Worm (Caenorhabditis elegans) whole organism, L4 larva: ENCODE results near the gene fkh-4.

Source experiments
- D1046.2 ChIP-seq: fragments of 200-800 bp; sonication (Bioruptor generic); IDR thresholded peaks from 2 replicates; pipeline ENCODE4 v1.3.6; 2022; ENCODE audit warnings: missing genetic modification characterization, missing compliant biosample characterization
- F37D6.2 ChIP-seq: sonication (generic microtip); optimal IDR thresholded peaks from 2 replicates; lab custom pipeline; 2016; ENCODE audit warnings: mild to moderate bottlenecking, missing genetic modification characterization, missing compliant biosample characterization
- F44E2.7 ChIP-seq: fragments of 200-800 bp; sonication (Bioruptor generic); IDR thresholded peaks from 2 replicates; pipeline ENCODE4 v2.1.2; 2022; ENCODE audit warnings: missing genetic modification characterization, missing compliant biosample characterization
- F49E8.2 ChIP-seq: sonication (generic microtip); optimal IDR thresholded peaks from 2 replicates; lab custom pipeline; 2016; ENCODE audit warnings: missing compliant biosample characterization, mild to moderate bottlenecking, missing genetic modification characterization, borderline replicate concordance
- R02D3.7 ChIP-seq: fragments of 150-350 bp; sonication (generic microtip); optimal IDR thresholded peaks from 3 replicates; lab custom pipeline; 2014; ENCODE audit warnings: missing biosample characterization, missing genetic modification characterization
- T26A8.4 ChIP-seq: fragments of 200-800 bp; sonication (Bioruptor generic); IDR thresholded peaks from 2 replicates; pipeline ENCODE4 v1.3.6; 2022; ENCODE audit warnings: missing genetic modification characterization, missing compliant biosample characterization
- Y48G9A.11 ChIP-seq: fragments of 200-800 bp; sonication (Bioruptor generic); IDR thresholded peaks from 2 replicates; pipeline ENCODE4 v1.3.6; 2022; ENCODE audit warnings: missing genetic modification reagents, missing genetic modification characterization, missing compliant biosample characterization
- Y75B8A.6 ChIP-seq: fragments of 200-800 bp; sonication (Bioruptor generic); IDR thresholded peaks from 2 replicates; pipeline ENCODE4 v1.3.6; 2022; ENCODE audit warnings: missing genetic modification reagents, missing genetic modification characterization, missing compliant biosample characterization
- ZK546.5 ChIP-seq, 2 experiments: sonication (generic microtip); optimal IDR thresholded peaks; 2 replicates each; lab custom pipeline; 2017; ENCODE audit warnings: missing biosample characterization in 2 of 2, missing genetic modification characterization in 2 of 2
- aha-1 ChIP-seq: fragments of 150-350 bp; peaks from one replicate; lab custom pipeline; 2014; ENCODE audit warnings: missing biosample characterization, missing genetic modification characterization
- attf-4 ChIP-seq: sonication (generic microtip); optimal IDR thresholded peaks from 3 replicates; lab custom pipeline; 2017; ENCODE audit warnings: missing biosample characterization, missing genetic modification characterization
- ceh-20 ChIP-seq: fragments of 200-800 bp; sonication (Bioruptor generic); IDR thresholded peaks from 2 replicates; pipeline ENCODE4 v1.3.6; 2022; ENCODE audit warnings: missing genetic modification reagents, missing genetic modification characterization, missing compliant biosample characterization
- ceh-28 ChIP-seq: fragments of 150-350 bp; optimal IDR thresholded peaks from 2 replicates; lab custom pipeline; 2014; ENCODE audit warnings: missing biosample characterization, missing genetic modification reagents, missing genetic modification characterization
- ceh-44 ChIP-seq: fragments of 200-800 bp; sonication (Bioruptor generic); IDR thresholded peaks from 2 replicates; pipeline ENCODE4 v1.3.6; 2022; ENCODE audit warnings: missing genetic modification reagents, missing genetic modification characterization, missing compliant biosample characterization
- ceh-62 ChIP-seq: sonication (generic microtip); optimal IDR thresholded peaks from 2 replicates; lab custom pipeline; 2017; ENCODE audit warnings: missing biosample characterization, missing genetic modification characterization
- daf-12 ChIP-seq: fragments of 150-350 bp; optimal IDR thresholded peaks from 2 replicates; lab custom pipeline; 2014; ENCODE audit warnings: missing biosample characterization, missing genetic modification reagents, missing genetic modification characterization
- daf-19 ChIP-seq: fragments of 200-800 bp; sonication (Bioruptor generic); conservative IDR thresholded peaks from 2 replicates; pipeline ENCODE4 v1.3.6; 2022; ENCODE audit warnings: missing genetic modification characterization, missing compliant biosample characterization
- dmd-6 ChIP-seq: fragments of 200-800 bp; sonication (Bioruptor generic); IDR thresholded peaks from 2 replicates; pipeline ENCODE4 v1.3.6; 2022; ENCODE audit warnings: missing genetic modification reagents, missing genetic modification characterization, missing compliant biosample characterization
- dpl-1 ChIP-seq: fragments of 150-350 bp; optimal IDR thresholded peaks from 2 replicates; lab custom pipeline; 2014; ENCODE audit warnings: missing biosample characterization, missing genetic modification reagents, missing genetic modification characterization
- duxl-1 ChIP-seq: sonication (generic microtip); optimal IDR thresholded peaks from 2 replicates; lab custom pipeline; 2016; ENCODE audit warnings: mild to moderate bottlenecking, missing genetic modification characterization, moderate library complexity, missing compliant biosample characterization; ENCODE audit not compliant: poor library complexity
- dve-1 ChIP-seq: sonication (generic microtip); optimal IDR thresholded peaks from 2 replicates; lab custom pipeline; 2017; ENCODE audit warnings: antibody characterized with exemption, mild to moderate bottlenecking, missing genetic modification characterization, missing compliant biosample characterization; ENCODE audit not compliant: insufficient read depth
- egl-27 ChIP-seq: sonication (generic microtip); optimal IDR thresholded peaks from 3 replicates; lab custom pipeline; 2017; ENCODE audit warnings: missing biosample characterization, missing genetic modification reagents, missing genetic modification characterization
- fkh-10 ChIP-seq: fragments of 150-350 bp; optimal IDR thresholded peaks from 2 replicates; lab custom pipeline; 2014; ENCODE audit warnings: missing biosample characterization, missing genetic modification reagents, missing genetic modification characterization
- hlh-30 ChIP-seq: sonication (generic microtip); optimal IDR thresholded peaks from 2 replicates; lab custom pipeline; 2017; ENCODE audit warnings: antibody characterized with exemption, mild to moderate bottlenecking, missing genetic modification characterization, missing compliant biosample characterization; ENCODE audit not compliant: insufficient read depth
- hmg-1.1 ChIP-seq: fragments of 200-800 bp; sonication (Bioruptor generic); IDR thresholded peaks from 2 replicates; pipeline ENCODE4 v1.3.6; 2022; ENCODE audit warnings: missing genetic modification reagents, missing genetic modification characterization, missing compliant biosample characterization
- lim-7 ChIP-seq: fragments of 200-800 bp; sonication (Bioruptor generic); IDR thresholded peaks from 2 replicates; pipeline ENCODE4 v1.3.6; 2022; ENCODE audit warnings: missing genetic modification characterization, missing compliant biosample characterization
- lin-1 ChIP-seq: fragments of 200-800 bp; sonication (Bioruptor generic); IDR thresholded peaks from 2 replicates; pipeline ENCODE4 v1.3.6; 2022; ENCODE audit warnings: missing genetic modification reagents, missing genetic modification characterization, missing compliant biosample characterization
- lir-3 ChIP-seq: sonication (generic microtip); optimal IDR thresholded peaks from 2 replicates; lab custom pipeline; 2016; ENCODE audit warnings: mild to moderate bottlenecking, missing genetic modification characterization, missing compliant biosample characterization
- lsy-2 ChIP-seq, 2 experiments: fragments of 150-350 bp in 1 of 2; sonication (generic microtip) in 1 of 2; optimal IDR thresholded peaks; 2 replicates each; lab custom pipeline; 2014 to 2017; ENCODE audit warnings: missing biosample characterization in 2 of 2, missing genetic modification characterization in 2 of 2
- madf-5 ChIP-seq, 2 experiments: fragments of 200-800 bp; sonication (Bioruptor generic); IDR thresholded peaks; 2 replicates each; pipeline ENCODE4 v1.3.6; 2022; ENCODE audit warnings: missing compliant biosample characterization in 2 of 2, missing genetic modification characterization in 2 of 2
- mdl-1 ChIP-seq, 2 experiments: fragments of 150-350 bp in 1 of 2; sonication (generic microtip) in 1 of 2; optimal IDR thresholded peaks; 2 replicates each; lab custom pipeline; 2014 to 2017; ENCODE audit warnings: missing biosample characterization in 2 of 2, missing genetic modification characterization in 2 of 2
- mep-1 ChIP-seq: fragments of 150-350 bp; sonication (generic microtip); optimal IDR thresholded peaks from 3 replicates; lab custom pipeline; 2014; ENCODE audit warnings: missing biosample characterization, missing genetic modification characterization
- mes-2 ChIP-seq: sonication (generic microtip); optimal IDR thresholded peaks from 2 replicates; lab custom pipeline; 2016; ENCODE audit warnings: missing genotype, mild to moderate bottlenecking, missing genetic modification characterization, missing compliant biosample characterization; ENCODE audit not compliant: poor library complexity, severe bottlenecking
- mxl-3 ChIP-seq: fragments of 200-800 bp; sonication (Bioruptor generic); optimal IDR thresholded peaks from 2 replicates; lab custom pipeline; 2018; ENCODE audit warnings: mild to moderate bottlenecking, missing genetic modification characterization, missing compliant biosample characterization
- nhr-111 ChIP-seq: fragments of 200-800 bp; sonication (Bioruptor generic); optimal IDR thresholded peaks from 2 replicates; lab custom pipeline; 2018; ENCODE audit warnings: mild to moderate bottlenecking, missing genetic modification characterization, missing compliant biosample characterization
- nhr-237 ChIP-seq: sonication (generic microtip); optimal IDR thresholded peaks from 2 replicates; lab custom pipeline; 2017; ENCODE audit warnings: missing biosample characterization, missing genetic modification characterization
- nhr-25 ChIP-seq: sonication (generic microtip); optimal IDR thresholded peaks from 2 replicates; lab custom pipeline; 2017; ENCODE audit warnings: missing genetic modification characterization, mild to moderate bottlenecking, missing compliant biosample characterization, antibody characterized with exemption, moderate library complexity, borderline replicate concordance; ENCODE audit not compliant: insufficient read depth
- nhr-42 ChIP-seq: fragments of 200-800 bp; sonication (Bioruptor generic); IDR thresholded peaks from 2 replicates; pipeline ENCODE4 v1.3.6; 2022; ENCODE audit warnings: missing genetic modification characterization, missing compliant biosample characterization
- nhr-6 ChIP-seq: fragments of 150-350 bp; optimal IDR thresholded peaks from 2 replicates; lab custom pipeline; 2014; ENCODE audit warnings: missing biosample characterization, missing genetic modification characterization
- nhr-76 ChIP-seq: fragments of 150-350 bp; optimal IDR thresholded peaks from 2 replicates; lab custom pipeline; 2014; ENCODE audit warnings: missing biosample characterization, missing genetic modification characterization
- pha-4 ChIP-seq, 2 experiments: fragments of 150-350 bp in 1 of 2; fragments of 200-800 bp in 1 of 2; sonication (Bioruptor generic) in 1 of 2; IDR thresholded peaks in 1 of 2; optimal IDR thresholded peaks in 1 of 2; 2 replicates each; pipeline versions ENCODE4 v1.3.6 to Lab custom; 2014 to 2022; ENCODE audit warnings: missing genetic modification characterization in 2 of 2, missing genetic modification reagents in 2 of 2, missing biosample characterization in 1 of 2, missing compliant biosample characterization in 1 of 2
- rbr-2 ChIP-seq: sonication (generic microtip); optimal IDR thresholded peaks from 2 replicates; lab custom pipeline; 2016; ENCODE audit warnings: missing genotype, missing genetic modification characterization, missing compliant biosample characterization
- snpc-1.2 ChIP-seq: fragments of 200-800 bp; sonication (Bioruptor generic); IDR thresholded peaks from 2 replicates; pipeline ENCODE4 v1.3.6; 2022; ENCODE audit warnings: missing genetic modification reagents, missing genetic modification characterization, missing compliant biosample characterization
- snpc-4 ChIP-seq: fragments of 150-350 bp; optimal IDR thresholded peaks from 2 replicates; lab custom pipeline; 2014; ENCODE audit warnings: missing biosample characterization, missing genetic modification characterization
- spr-1 ChIP-seq: sonication (generic microtip); optimal IDR thresholded peaks from 2 replicates; lab custom pipeline; 2016; ENCODE audit warnings: mild to moderate bottlenecking, missing genetic modification characterization, missing compliant biosample characterization
- tra-1 ChIP-seq: fragments of 200-800 bp; sonication (Bioruptor generic); IDR thresholded peaks from 2 replicates; pipeline ENCODE4 v1.3.6; 2022; ENCODE audit warnings: missing genetic modification reagents, missing genetic modification characterization, missing compliant biosample characterization
- unc-130 ChIP-seq: sonication (generic microtip); optimal IDR thresholded peaks from 2 replicates; lab custom pipeline; 2016; ENCODE audit warnings: missing genetic modification reagents, missing genetic modification characterization, missing compliant biosample characterization
- unc-39 ChIP-seq: sonication (generic microtip); optimal IDR thresholded peaks from 2 replicates; lab custom pipeline; 2017; ENCODE audit warnings: missing biosample characterization, missing genetic modification characterization
- vab-7 ChIP-seq: fragments of 200-800 bp; sonication (Bioruptor generic); IDR thresholded peaks from 2 replicates; pipeline ENCODE4 v1.3.6; 2022; ENCODE audit warnings: missing genetic modification reagents, missing genetic modification characterization, missing compliant biosample characterization
- zip-2 ChIP-seq: fragments of 150-350 bp; optimal IDR thresholded peaks from 2 replicates; lab custom pipeline; 2014; ENCODE audit warnings: missing biosample characterization, missing genetic modification characterization

fkh-4 gene

ce11 chrX:13442446-13442845 lies 13.8 kb upstream of the fkh-4 start (continued):
- TF ChIP-seq hlh-30 (tag; lab: Kevin White, UChicago) (peak; percentile 70), daf-12 (tag; lab: Kevin White, UChicago) (no peak), Y75B8A.6 (GFP tag; lab: Robert Waterston, UW) (no peak), mes-2 (peak; percentile 79), zip-2 (tag; lab: Kevin White, UChicago) (peak; percentile 23), D1046.2 (0 out of 2 replicates have a peak, but pooled peaks have one; percentile 69), ZK546.5 (tag; optimal IDR thresholded peaks at IDR 0.05; lab: Kevin White, UChicago) (no peak), lsy-2 (tag; optimal IDR thresholded peaks at IDR 0.05; lab: Kevin White, UChicago) (no peak), Y48G9A.11 (GFP tag; lab: Robert Waterston, UW) (no peak), pha-4 (GFP tag; IDR thresholded peaks at IDR 0.05; lab: Robert Waterston, UW) (no peak), pha-4 (tag; optimal IDR thresholded peaks at IDR 0.05; lab: Kevin White, UChicago) (no peak), nhr-25 (tag; lab: Kevin White, UChicago) (no peak), mxl-3 (peak; percentile 38), lim-7 (GFP tag; lab: Robert Waterston, UW) (peak; percentile 63), unc-130 (no peak), vab-7 (GFP tag; lab: Robert Waterston, UW) (peak; percentile 77), aha-1 (no peak), nhr-111 (GFP tag; lab: Kevin White, UChicago) (no peak), fkh-10 (GFP tag; lab: Kevin White, UChicago) (peak; percentile 32), dve-1 (tag; lab: Kevin White, UChicago) (peak; percentile 38), rbr-2 (tag; lab: Kevin White, UChicago) (peak; percentile 74), lin-1 (GFP tag; lab: Robert Waterston, UW) (no peak), snpc-1.2 (GFP tag; lab: Robert Waterston, UW) (peak; percentile 81), ceh-20 (GFP tag; lab: Robert Waterston, UW) (peak; percentile 62; the same call in 1 of the 2 replicates), mdl-1 (tag; optimal IDR thresholded peaks at IDR 0.05; lab: Kevin White, UChicago) (peak in 1 of 2 experiments; percentile 29), R02D3.7 (tag; lab: Kevin White, UChicago) (no peak), madf-5 (GFP tag; IDR thresholded peaks at IDR 0.05; lab: Robert Waterston, UW) (0 out of 4 replicates have a peak, but pooled peaks of 1 of the 2 experiments have one; percentile 39), daf-19 (GFP tag; lab: Robert Waterston, UW) (no peak), F49E8.2 (tag; lab: Kevin White, UChicago) (no peak), ceh-62 (tag; lab: Kevin White, UChicago) (no peak), snpc-4 (tag; lab: Kevin White, UChicago) (no peak), nhr-237 (no peak), hmg-1.1 (GFP tag; lab: Robert Waterston, UW) (peak; percentile 89), unc-39 (tag; lab: Kevin White, UChicago) (no peak), nhr-6 (peak; percentile 16), F37D6.2 (peak; percentile 66), egl-27 (tag; lab: Kevin White, UChicago) (no peak), spr-1 (tag; lab: Kevin White, UChicago) (peak; percentile 44), tra-1 (GFP tag; lab: Robert Waterston, UW) (0 out of 2 replicates have a peak, but pooled peaks have one; percentile 18), dpl-1 (peak; percentile 5), duxl-1 (tag; lab: Kevin White, UChicago) (no peak), lir-3 (no peak), ceh-28 (tag; lab: Kevin White, UChicago) (no peak), nhr-76 (tag; lab: Kevin White, UChicago) (no peak), mep-1 (tag; lab: Kevin White, UChicago) (no peak), ceh-44 (0 out of 2 replicates have a peak, but pooled peaks have one; percentile 40), dmd-6 (peak; percentile 65), nhr-42 (0 out of 2 replicates have a peak, but pooled peaks have one; percentile 67), T26A8.4 (GFP tag; lab: Robert Waterston, UW) (peak; percentile 74), attf-4 (no peak), F44E2.7 (GFP tag; lab: Robert Waterston, UW) (no peak)
